Worm (Caenorhabditis elegans): Measurements from ENCODE around the gene T28F3.11.

Gene T28F3.11

ce11 chrIV:17268628-17269027 lies 22.9 kb downstream of the T28F3.11 start:
- no peak for TF ChIP-seq ceh-6 (GFP tag; optimal IDR thresholded peaks at IDR 0.05)
- TF ChIP-seq ceh-31 (tag; optimal IDR thresholded peaks at IDR 0.05): peak; percentile 53
- peak; percentile 48 for TF ChIP-seq ceh-14 (tag; optimal IDR thresholded peaks at IDR 0.05)
- TF ChIP-seq K09A11.1 (tag; optimal IDR thresholded peaks at IDR 0.05; ENCODE audit: insufficient read depth): peak; percentile 5
- TF ChIP-seq pag-3 (tag; optimal IDR thresholded peaks at IDR 0.05; ENCODE audit: borderline replicate concordance): no peak
- TF ChIP-seq fkh-6 (tag; optimal IDR thresholded peaks at IDR 0.05): peak; percentile 74
- TF ChIP-seq ceh-19 (GFP tag; optimal IDR thresholded peaks at IDR 0.05): no peak
- TF ChIP-seq nfya-1 (tag; optimal IDR thresholded peaks at IDR 0.05): peak; percentile 53
- peak; percentile 31 for TF ChIP-seq F13H6.1 (tag; optimal IDR thresholded peaks at IDR 0.05)
- peak; percentile 93 for TF ChIP-seq unc-42 (tag; optimal IDR thresholded peaks at IDR 0.05)
- peak; percentile 65 for TF ChIP-seq rnt-1 (tag; optimal IDR thresholded peaks at IDR 0.05)
- no peak for TF ChIP-seq unc-3 (GFP tag; conservative IDR thresholded peaks at IDR 0.05)
- TF ChIP-seq unc-3 (tag; optimal IDR thresholded peaks at IDR 0.05): no peak
- TF ChIP-seq tbx-2 (tag; optimal IDR thresholded peaks at IDR 0.05): peak; percentile 69
- TF ChIP-seq elt-2 (tag; optimal IDR thresholded peaks at IDR 0.05): no peak
- TF ChIP-seq ceh-18 (tag; optimal IDR thresholded peaks at IDR 0.05): peak; percentile 44
- TF ChIP-seq syd-9 (tag; optimal IDR thresholded peaks at IDR 0.05): peak; percentile 36
- TF ChIP-seq ref-2 (tag; optimal IDR thresholded peaks at IDR 0.05): no peak
- peak; percentile 84 for TF ChIP-seq unc-55 (GFP tag; optimal IDR thresholded peaks at IDR 0.05)
- no peak for TF ChIP-seq hlh-8 (tag; optimal IDR thresholded peaks at IDR 0.05)

DNA sequence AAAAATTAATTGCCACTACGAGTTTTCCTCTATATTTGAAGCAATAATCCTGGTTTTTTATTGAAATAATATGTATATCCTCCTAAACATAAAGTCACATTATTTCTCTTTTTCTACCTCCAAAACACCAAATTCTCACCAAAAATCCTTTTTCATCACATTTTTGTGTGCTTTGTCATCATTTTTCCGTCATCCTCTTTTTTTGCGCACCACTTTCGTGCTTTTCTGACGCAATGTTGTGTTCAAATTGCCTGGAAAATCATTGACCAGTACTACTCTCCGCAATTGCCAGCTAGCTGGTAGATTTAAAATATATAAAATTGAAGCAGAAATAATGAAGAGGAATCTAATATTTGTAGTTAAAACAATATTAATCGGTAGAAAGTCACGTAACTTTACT lies 23.4 kb downstream of the T28F3.11 start:
- TF ChIP-seq che-1 (tag; optimal IDR thresholded peaks at IDR 0.05) (no peak), nhr-232 (tag; optimal IDR thresholded peaks at IDR 0.05) (no peak), eyg-1 (tag; optimal IDR thresholded peaks at IDR 0.05) (no peak), ets-4 (tag; optimal IDR thresholded peaks at IDR 0.05) (no peak), ttx-3 (tag; optimal IDR thresholded peaks at IDR 0.05) (no peak), C38D4.7 (GFP tag; optimal IDR thresholded peaks at IDR 0.05) (no peak), odd-2 (tag; optimal IDR thresholded peaks at IDR 0.05) (no peak), lim-6 (tag; optimal IDR thresholded peaks at IDR 0.05) (no peak), pat-9 (tag; optimal IDR thresholded peaks at IDR 0.05) (no peak), npax-4 (tag; optimal IDR thresholded peaks at IDR 0.05) (no peak), dmd-4 (tag; optimal IDR thresholded peaks at IDR 0.05; ENCODE audit: borderline replicate concordance) (no peak), ref-2 (tag; optimal IDR thresholded peaks at IDR 0.05) (no peak), ceh-9 (tag; optimal IDR thresholded peaks at IDR 0.05) (no peak), ceh-6 (GFP tag; optimal IDR thresholded peaks at IDR 0.05) (no peak), ceh-19 (GFP tag; optimal IDR thresholded peaks at IDR 0.05) (no peak), madf-2 (tag; optimal IDR thresholded peaks at IDR 0.05) (no peak), nfya-1 (tag; optimal IDR thresholded peaks at IDR 0.05) (no peak), syd-9 (tag; optimal IDR thresholded peaks at IDR 0.05) (no peak)

- TF ChIP-seq unc-42 (tag; optimal IDR thresholded peaks at IDR 0.05) (peak; percentile 8), ceh-34 (tag; optimal IDR thresholded peaks at IDR 0.05) (no peak)
Observed at ce11 chrIV:17267304-17267891, 24.1 kb downstream of the T28F3.11 start.

DNA sequence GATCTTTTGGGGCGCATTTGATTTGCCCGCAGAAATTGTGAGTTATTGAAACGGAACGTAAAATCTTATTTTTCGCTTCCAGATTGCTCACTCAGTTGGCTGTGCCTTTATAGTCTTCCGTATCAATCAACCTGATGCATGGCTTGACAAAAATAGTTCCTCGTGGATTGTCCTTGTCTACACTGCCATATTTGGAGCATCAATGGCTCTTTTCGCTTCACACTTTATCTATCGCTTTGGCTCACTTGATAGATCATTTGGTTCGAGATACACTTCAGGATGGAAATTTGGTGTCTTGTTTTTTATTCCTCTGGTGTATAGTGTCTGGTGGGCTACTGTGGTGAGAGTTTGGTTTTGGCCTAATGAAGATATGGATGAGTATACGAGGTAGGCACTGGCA lies 25.8 kb downstream of the T28F3.11 start:
- TF ChIP-seq ceh-30 (tag; optimal IDR thresholded peaks at IDR 0.05) (no peak), hlh-13 (GFP tag; optimal IDR thresholded peaks at IDR 0.05) (no peak), ceh-19 (GFP tag; optimal IDR thresholded peaks at IDR 0.05) (no peak), mec-3 (tag; optimal IDR thresholded peaks at IDR 0.05; ENCODE audit: borderline replicate concordance) (no peak), rnt-1 (tag; optimal IDR thresholded peaks at IDR 0.05) (no peak)
